Worm (Caenorhabditis elegans): ENCODE results near the gene srw-101.
A peak's percentile ranks its signal among the peaks of the same experiment; 100 is the strongest.

Gene srw-101

ce11 chrV:1743205-1743870 is 21.3 kb downstream of the srw-101 start, which contains the start of gene nhr-256:
Gene nhr-256 (plus strand): TSS chrV:1743771.
- TF ChIP-seq nhr-12 (tag; optimal IDR thresholded peaks at IDR 0.05) (peak; percentile 78), unc-62 (GFP tag; optimal IDR thresholded peaks at IDR 0.05) (peak; percentile 52), snpc-4 (tag; optimal IDR thresholded peaks at IDR 0.05) (no peak), mep-1 (tag; optimal IDR thresholded peaks at IDR 0.05) (peak; percentile 19), nhr-28 (tag; optimal IDR thresholded peaks at IDR 0.05) (peak; percentile 74), lin-13 (tag; optimal IDR thresholded peaks at IDR 0.05) (no peak), sem-2 (GFP tag; optimal IDR thresholded peaks at IDR 0.05) (no peak), ceh-83 (GFP tag; optimal IDR thresholded peaks at IDR 0.05) (no peak), ham-2 (GFP tag; optimal IDR thresholded peaks at IDR 0.05) (peak; percentile 65), hlh-1 (tag; optimal IDR thresholded peaks at IDR 0.05) (no peak), M03D4.4 (tag; optimal IDR thresholded peaks at IDR 0.05) (no peak), ces-1 (GFP tag; optimal IDR thresholded peaks at IDR 0.05) (peak; percentile 55), pha-4 (tag; optimal IDR thresholded peaks at IDR 0.05) (peak; percentile 68), nhr-237 (tag; optimal IDR thresholded peaks at IDR 0.05) (peak; percentile 71), sptf-1 (tag; optimal IDR thresholded peaks at IDR 0.05) (no peak), lsy-2 (tag; optimal IDR thresholded peaks at IDR 0.05) (no peak), bed-3 (GFP tag; optimal IDR thresholded peaks at IDR 0.05) (no peak), elt-3 (tag; optimal IDR thresholded peaks at IDR 0.05) (peak; percentile 48), unc-39 (tag; optimal IDR thresholded peaks at IDR 0.05) (no peak), ceh-39 (tag; optimal IDR thresholded peaks at IDR 0.05) (no peak)

ce11 chrV:1749053-1749452 is 27.0 kb downstream of the srw-101 start, which contains the start of gene ZK697.8:
Gene ZK697.8 (minus strand): TSS chrV:1749153.
- no peak for TF ChIP-seq zip-8 (tag; optimal IDR thresholded peaks at IDR 0.05)
- TF ChIP-seq lsy-2 (tag; optimal IDR thresholded peaks at IDR 0.05) = no peak
- no peak for TF ChIP-seq drap-1 (GFP tag; optimal IDR thresholded peaks at IDR 0.05)
- TF ChIP-seq unc-62 (GFP tag; optimal IDR thresholded peaks at IDR 0.05) = no peak
- no peak for TF ChIP-seq tbx-8 (GFP tag; optimal IDR thresholded peaks at IDR 0.05)
- TF ChIP-seq ces-1 (GFP tag; optimal IDR thresholded peaks at IDR 0.05) = no peak
- no peak for TF ChIP-seq lin-32 (GFP tag; optimal IDR thresholded peaks at IDR 0.05)
- TF ChIP-seq cnd-1 (tag; optimal IDR thresholded peaks at IDR 0.05) = no peak
- TF ChIP-seq nhr-237 (tag; optimal IDR thresholded peaks at IDR 0.05) = no peak
- no peak for TF ChIP-seq sem-2 (GFP tag; optimal IDR thresholded peaks at IDR 0.05)
- no peak for TF ChIP-seq mls-2 (tag; optimal IDR thresholded peaks at IDR 0.05)
- no peak for TF ChIP-seq nhr-12 (tag; optimal IDR thresholded peaks at IDR 0.05)
- TF ChIP-seq lin-13 (tag; optimal IDR thresholded peaks at IDR 0.05) = no peak
- no peak for TF ChIP-seq bed-3 (GFP tag; optimal IDR thresholded peaks at IDR 0.05)
- no peak for TF ChIP-seq flh-1 (GFP tag; optimal IDR thresholded peaks at IDR 0.05)
- no peak for TF ChIP-seq pha-4 (tag; optimal IDR thresholded peaks at IDR 0.05)
- TF ChIP-seq elt-1 (tag; optimal IDR thresholded peaks at IDR 0.05; ENCODE audit: borderline replicate concordance, insufficient read depth) = no peak
- TF ChIP-seq nhr-2 (tag; optimal IDR thresholded peaks at IDR 0.05) = no peak
- TF ChIP-seq nhr-76 (tag; optimal IDR thresholded peaks at IDR 0.05) = no peak

DNA sequence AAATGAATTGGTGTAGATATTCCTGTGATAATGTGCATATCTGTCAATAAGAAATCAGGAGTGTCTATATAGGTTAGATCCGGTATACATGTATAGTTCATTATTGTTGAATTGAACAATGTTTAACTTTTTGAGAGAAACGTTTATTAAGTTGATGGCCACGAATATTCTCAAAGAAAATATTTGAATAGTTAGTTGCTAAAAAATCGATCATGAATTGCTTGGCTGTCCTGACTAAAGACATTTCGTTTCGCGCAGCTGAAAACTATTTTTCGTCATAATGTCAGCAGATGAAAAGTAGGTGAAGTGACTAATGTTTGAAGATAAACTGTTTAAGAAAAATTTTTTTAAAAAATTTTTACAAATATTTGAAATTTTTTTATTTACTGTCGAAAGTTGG is 29.4 kb downstream of the srw-101 start, which contains the start of gene srh-199:
Gene srh-199 (minus strand): TSS at position 101 of the 400 bp plus-strand sequence.
- no peak for TF ChIP-seq lin-32 (GFP tag; optimal IDR thresholded peaks at IDR 0.05)
- TF ChIP-seq mls-2 (tag; optimal IDR thresholded peaks at IDR 0.05) = no peak

DNA sequence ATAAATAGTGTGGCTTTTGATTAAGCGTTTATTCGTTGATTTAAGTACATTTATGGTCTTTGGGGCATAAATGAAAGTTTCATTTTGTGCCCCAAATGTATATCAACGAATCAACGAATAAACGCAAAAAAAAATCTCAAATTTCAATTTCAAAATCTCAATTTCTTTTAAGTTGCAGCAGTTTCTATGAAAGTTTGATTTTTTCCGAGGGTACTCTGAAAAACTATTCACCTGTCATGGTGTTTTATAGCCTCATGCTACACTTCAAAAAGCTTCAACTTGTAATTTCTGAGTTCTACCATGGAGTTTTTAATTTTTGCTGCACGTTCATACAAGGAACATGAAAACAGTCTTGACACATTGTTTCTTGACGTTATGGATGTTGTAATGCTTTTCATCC is 30.4 kb downstream of the srw-101 start, which contains the start of gene ZK697.1:
Gene ZK697.1 (plus strand): TSS at position 301 of the 400 bp plus-strand sequence.
- no peak for TF ChIP-seq nhr-237 (tag; optimal IDR thresholded peaks at IDR 0.05)
- TF ChIP-seq ceh-83 (GFP tag; optimal IDR thresholded peaks at IDR 0.05) = no peak
- no peak for TF ChIP-seq nhr-28 (tag; optimal IDR thresholded peaks at IDR 0.05)
- TF ChIP-seq zip-8 (tag; optimal IDR thresholded peaks at IDR 0.05) = no peak
- no peak for TF ChIP-seq flh-1 (GFP tag; optimal IDR thresholded peaks at IDR 0.05)
- TF ChIP-seq ceh-43 (GFP tag; optimal IDR thresholded peaks at IDR 0.05) = no peak
- no peak for TF ChIP-seq M03D4.4 (tag; optimal IDR thresholded peaks at IDR 0.05)
- TF ChIP-seq unc-39 (tag; optimal IDR thresholded peaks at IDR 0.05) = no peak
- no peak for TF ChIP-seq mls-2 (tag; optimal IDR thresholded peaks at IDR 0.05)
- TF ChIP-seq elt-1 (tag; optimal IDR thresholded peaks at IDR 0.05; ENCODE audit: borderline replicate concordance, insufficient read depth) = no peak
- TF ChIP-seq ztf-11 (tag; optimal IDR thresholded peaks at IDR 0.05) = no peak
